Worm (Caenorhabditis elegans): ENCODE measurements around the gene papl-1.

Gene papl-1

DNA sequence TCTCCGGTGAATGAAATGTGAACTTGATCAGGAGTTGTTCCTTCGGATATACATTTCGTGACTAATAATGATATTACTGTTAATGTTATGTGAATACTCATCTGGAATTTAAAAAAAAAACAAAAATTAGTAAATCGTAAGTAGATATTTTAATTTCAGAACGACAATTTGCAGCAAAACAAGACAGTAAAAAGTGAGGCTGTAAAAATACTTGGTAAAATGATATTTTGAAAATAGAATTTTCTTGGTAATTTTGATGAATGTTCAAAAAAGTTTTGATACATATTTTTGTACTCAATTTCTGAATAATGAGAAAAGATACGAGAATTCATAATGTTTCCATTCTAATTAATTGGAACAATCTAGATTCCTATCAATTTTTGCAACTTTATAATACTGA, at the start of gene papl-1:
TSS of gene papl-1 (minus strand) at position 101 of the 400 bp plus-strand sequence.
- TF ChIP-seq sma-9 (GFP tag; optimal IDR thresholded peaks at IDR 0.05) (no peak), sma-9 (tag; optimal IDR thresholded peaks at IDR 0.05) (no peak), nhr-77 (tag; optimal IDR thresholded peaks at IDR 0.05) (no peak), dmd-4 (tag; optimal IDR thresholded peaks at IDR 0.05) (no peak), crh-2 (tag; optimal IDR thresholded peaks at IDR 0.05) (no peak), unc-39 (tag; optimal IDR thresholded peaks at IDR 0.05) (no peak), alr-1 (tag; optimal IDR thresholded peaks at IDR 0.05) (no peak), peb-1 (tag; optimal IDR thresholded peaks at IDR 0.05) (no peak), nhr-21 (tag; optimal IDR thresholded peaks at IDR 0.05) (no peak), mab-5 (tag; optimal IDR thresholded peaks at IDR 0.05) (no peak), nhr-23 (tag; optimal IDR thresholded peaks at IDR 0.05) (no peak), Y55F3AM.14 (GFP tag; optimal IDR thresholded peaks at IDR 0.05) (no peak)

- TF ChIP-seq nhr-10 (tag; optimal IDR thresholded peaks at IDR 0.05) (no peak), mdl-1 (tag; optimal IDR thresholded peaks at IDR 0.05) (no peak), ceh-82 (tag; optimal IDR thresholded peaks at IDR 0.05) (no peak), fos-1 (tag; optimal IDR thresholded peaks at IDR 0.05) (no peak), skn-1 (tag; optimal IDR thresholded peaks at IDR 0.05) (no peak), C34F6.9 (tag; optimal IDR thresholded peaks at IDR 0.05) (no peak), nhr-237 (tag; optimal IDR thresholded peaks at IDR 0.05) (no peak)
Observed at ce11 chrV:12806190-12806589, 46.6 kb upstream of the papl-1 start, which contains the start of gene ZC443.7. Gene ZC443.7, plus strand, starts transcription at chrV:12806490.

DNA sequence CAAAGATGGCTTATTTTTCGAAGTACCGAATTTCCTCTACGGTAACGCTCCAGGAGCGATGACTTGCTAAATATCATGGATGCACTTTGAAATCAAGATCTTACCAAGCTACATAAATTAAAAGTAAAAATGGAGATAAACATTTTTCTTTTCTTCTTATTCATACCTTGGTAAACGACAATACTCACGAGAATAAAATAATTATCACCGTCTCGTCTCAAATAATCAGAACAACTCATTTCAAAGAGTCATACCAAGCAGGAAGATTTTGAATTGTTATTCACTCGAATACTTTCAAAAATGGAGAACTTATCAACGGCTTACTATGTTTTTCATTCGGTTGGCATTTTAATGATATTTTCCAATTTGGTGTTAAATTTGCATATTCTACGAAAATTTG, 43.7 kb upstream of the papl-1 start, which contains the start of gene srbc-45:
TSS of gene srbc-45 (plus strand) at position 301 of the 400 bp plus-strand sequence.
- TF ChIP-seq nhr-129 (tag; optimal IDR thresholded peaks at IDR 0.05): no peak
- TF ChIP-seq skn-1 (tag; optimal IDR thresholded peaks at IDR 0.05): no peak
- no peak for TF ChIP-seq nhr-237 (tag; optimal IDR thresholded peaks at IDR 0.05)
- TF ChIP-seq ztf-1 (GFP tag; conservative IDR thresholded peaks at IDR 0.05): no peak
- no peak for TF ChIP-seq egl-27 (tag; optimal IDR thresholded peaks at IDR 0.05)
- no peak for TF ChIP-seq aly-2 (tag; optimal IDR thresholded peaks at IDR 0.05)
- no peak for TF ChIP-seq ama-1 (optimal IDR thresholded peaks at IDR 0.05)

DNA sequence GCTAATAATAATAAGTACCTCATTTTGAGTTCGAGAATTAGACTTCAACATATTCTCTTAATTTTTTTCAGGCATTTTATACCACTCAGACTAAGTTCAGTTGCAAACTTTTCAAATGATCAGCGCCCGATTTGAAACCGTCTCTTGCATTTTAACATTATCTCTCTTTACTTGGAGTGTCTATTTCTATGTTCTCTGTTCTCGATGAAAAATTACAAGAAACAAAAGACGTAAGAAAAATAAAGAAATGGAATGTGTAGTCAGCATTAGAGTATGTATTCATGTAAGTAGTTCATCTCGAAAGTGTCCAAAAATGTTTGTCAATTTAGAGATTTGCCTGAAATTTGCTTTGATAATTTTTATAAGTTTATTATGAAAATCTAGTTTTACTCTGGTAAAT, 40.6 kb upstream of the papl-1 start, which contains the start of gene ugt-3:
TSS of gene ugt-3 (minus strand) at position 101 of the 400 bp plus-strand sequence.
- TF ChIP-seq sem-4 (tag; optimal IDR thresholded peaks at IDR 0.05) (no peak), gmeb-1 (tag; optimal IDR thresholded peaks at IDR 0.05) (no peak), ztf-1 (GFP tag; conservative IDR thresholded peaks at IDR 0.05) (no peak), elt-1 (tag; optimal IDR thresholded peaks at IDR 0.05) (no peak), unc-62 (GFP tag; optimal IDR thresholded peaks at IDR 0.05) (no peak), nhr-23 (tag; optimal IDR thresholded peaks at IDR 0.05) (no peak), elt-3 (tag; optimal IDR thresholded peaks at IDR 0.05) (no peak), C34F6.9 (tag; optimal IDR thresholded peaks at IDR 0.05) (no peak), unc-55 (GFP tag; optimal IDR thresholded peaks at IDR 0.05) (no peak), nhr-6 (tag; optimal IDR thresholded peaks at IDR 0.05) (no peak), blmp-1 (tag; optimal IDR thresholded peaks at IDR 0.05; ENCODE audit: insufficient read depth) (no peak), F13H6.1 (tag; optimal IDR thresholded peaks at IDR 0.05) (no peak), Y55F3AM.14 (GFP tag; optimal IDR thresholded peaks at IDR 0.05) (no peak)

- no peak for TF ChIP-seq mbf-1 (tag; optimal IDR thresholded peaks at IDR 0.05)
- no peak for TF ChIP-seq sem-4 (tag; optimal IDR thresholded peaks at IDR 0.05)
- no peak for TF ChIP-seq crh-2 (tag; optimal IDR thresholded peaks at IDR 0.05)
- TF ChIP-seq zag-1 (tag; optimal IDR thresholded peaks at IDR 0.05): no peak
- TF ChIP-seq nhr-237 (tag; optimal IDR thresholded peaks at IDR 0.05): no peak
- TF ChIP-seq nhr-6 (tag; optimal IDR thresholded peaks at IDR 0.05): no peak
- no peak for TF ChIP-seq mab-5 (tag; optimal IDR thresholded peaks at IDR 0.05)
- no peak for TF ChIP-seq lin-39 (tag; optimal IDR thresholded peaks at IDR 0.05)
- no peak for TF ChIP-seq elt-1 (tag; optimal IDR thresholded peaks at IDR 0.05)
Observed at ce11 chrV:12797992-12798391, 38.4 kb upstream of the papl-1 start, which contains the start of gene ugt-6. Gene ugt-6, minus strand, starts transcription at chrV:12798224.
